Worm (Caenorhabditis elegans) whole organism, young adult: ENCODE results near the gene rme-4.
A peak's percentile ranks its signal among the peaks of the same experiment; 100 is the strongest.

Experiments
- B0261.1 ChIP-seq: sonication (generic microtip); optimal IDR thresholded peaks from 2 replicates; lab custom pipeline; 2016; ENCODE audit warnings: mild to moderate bottlenecking, missing genetic modification characterization, moderate library complexity, missing compliant biosample characterization
- F33H1.4 ChIP-seq: fragments of 200-800 bp; sonication (Bioruptor generic); IDR thresholded peaks from 2 replicates; pipeline ENCODE4 v1.3.6; 2022; ENCODE audit warnings: missing genetic modification reagents, missing genetic modification characterization, missing compliant biosample characterization
- F37B4.10 ChIP-seq: fragments of 200-800 bp; sonication (Bioruptor generic); IDR thresholded peaks from 2 replicates; pipeline ENCODE4 v1.3.6; 2022; ENCODE audit warnings: missing genetic modification characterization, missing compliant biosample characterization
- F57C9.4 ChIP-seq: sonication (generic microtip); optimal IDR thresholded peaks from 2 replicates; lab custom pipeline; 2017; ENCODE audit warnings: mild to moderate bottlenecking, missing genetic modification characterization, missing compliant biosample characterization
- K11D2.4 ChIP-seq: fragments of 200-800 bp; sonication (Bioruptor generic); IDR thresholded peaks from 2 replicates; pipeline ENCODE4 v1.3.6; 2022; ENCODE audit warnings: missing genetic modification reagents, missing genetic modification characterization, missing compliant biosample characterization
- K12H6.12 ChIP-seq: fragments of 200-800 bp; sonication (Bioruptor generic); optimal IDR thresholded peaks from 2 replicates; lab custom pipeline; 2018; ENCODE audit warnings: mild to moderate bottlenecking, missing genetic modification characterization, missing compliant biosample characterization
- T26A5.8 ChIP-seq: sonication (generic microtip); optimal IDR thresholded peaks from 2 replicates; lab custom pipeline; 2016; ENCODE audit warnings: missing genetic modification characterization, missing compliant biosample characterization
- Y79H2A.3 ChIP-seq: fragments of 200-800 bp; sonication (Bioruptor generic); conservative IDR thresholded peaks from 2 replicates; pipeline ENCODE4 v1.3.6; 2022; ENCODE audit warnings: missing genetic modification reagents, missing genetic modification characterization, missing compliant biosample characterization
- akir-1 ChIP-seq: fragments of 200-800 bp; sonication (Bioruptor generic); optimal IDR thresholded peaks from 2 replicates; lab custom pipeline; 2018; ENCODE audit warnings: mild to moderate bottlenecking, missing genetic modification characterization, moderate library complexity, missing compliant biosample characterization
- atf-7 ChIP-seq: sonication (generic microtip); optimal IDR thresholded peaks from 2 replicates; lab custom pipeline; 2017; ENCODE audit warnings: mild to moderate bottlenecking, missing genetic modification characterization, missing compliant biosample characterization
- athp-1 ChIP-seq: sonication (generic microtip); optimal IDR thresholded peaks from 2 replicates; lab custom pipeline; 2017; ENCODE audit warnings: mild to moderate bottlenecking, missing genetic modification characterization, missing compliant biosample characterization
- bed-2 ChIP-seq: fragments of 200-800 bp; sonication (Bioruptor generic); IDR thresholded peaks from 2 replicates; pipeline ENCODE4 v1.3.6; 2022; ENCODE audit warnings: missing genetic modification reagents, missing genetic modification characterization, missing compliant biosample characterization
- cebp-1 ChIP-seq, 2 experiments: fragments of 200-800 bp in 1 of 2; sonication (Bioruptor generic) in 1 of 2; sonication (generic microtip) in 1 of 2; IDR thresholded peaks in 1 of 2; optimal IDR thresholded peaks in 1 of 2; 2 replicates each; pipeline versions ENCODE4 v1.3.6 to Lab custom; 2017 to 2022; ENCODE audit warnings: missing compliant biosample characterization in 2 of 2, missing genetic modification characterization in 2 of 2, mild to moderate bottlenecking in 1 of 2, missing genetic modification reagents in 1 of 2, moderate library complexity in 1 of 2
- cebp-2 ChIP-seq: fragments of 200-800 bp; sonication (Bioruptor generic); IDR thresholded peaks from 2 replicates; pipeline ENCODE4 v1.3.6; 2022; ENCODE audit warnings: missing genetic modification characterization, missing compliant biosample characterization
- ceh-100 ChIP-seq: fragments of 200-800 bp; sonication (Bioruptor generic); IDR thresholded peaks from 2 replicates; pipeline ENCODE4 v1.3.6; 2022; ENCODE audit warnings: missing genetic modification reagents, missing genetic modification characterization, missing compliant biosample characterization
- ceh-40 ChIP-seq: fragments of 200-800 bp; sonication (Bioruptor generic); IDR thresholded peaks from 2 replicates; pipeline ENCODE4 v1.3.6; 2022; ENCODE audit warnings: missing genetic modification characterization, missing compliant biosample characterization
- ceh-79 ChIP-seq: sonication (generic microtip); optimal IDR thresholded peaks from 2 replicates; lab custom pipeline; 2017; ENCODE audit warnings: mild to moderate bottlenecking, missing genetic modification characterization, missing compliant biosample characterization
- dpff-1 ChIP-seq: sonication (generic microtip); optimal IDR thresholded peaks from 2 replicates; lab custom pipeline; 2017; ENCODE audit warnings: mild to moderate bottlenecking, missing genetic modification characterization, missing compliant biosample characterization
- egl-18 ChIP-seq: fragments of 200-800 bp; sonication (Bioruptor generic); IDR thresholded peaks from 2 replicates; pipeline ENCODE4 v1.3.6; 2022; ENCODE audit warnings: missing genetic modification reagents, missing genetic modification characterization, missing compliant biosample characterization
- egrh-3 ChIP-seq: fragments of 200-800 bp; sonication (Bioruptor generic); IDR thresholded peaks from 2 replicates; pipeline ENCODE4 v1.3.6; 2022; ENCODE audit warnings: missing genetic modification reagents, missing genetic modification characterization, missing compliant biosample characterization
- hlh-26 ChIP-seq: fragments of 200-800 bp; sonication (Bioruptor generic); conservative IDR thresholded peaks from 2 replicates; pipeline ENCODE4 v1.3.6; 2022; ENCODE audit warnings: missing genetic modification reagents, missing genetic modification characterization, missing compliant biosample characterization
- hmg-1.2 ChIP-seq: fragments of 200-800 bp; sonication (Bioruptor generic); IDR thresholded peaks from 2 replicates; pipeline ENCODE4 v1.3.6; 2022; ENCODE audit warnings: missing genetic modification reagents, missing genetic modification characterization, missing compliant biosample characterization
- hmg-20 ChIP-seq: fragments of 200-800 bp; sonication (Bioruptor generic); IDR thresholded peaks from 2 replicates; pipeline ENCODE4 v1.3.6; 2022; ENCODE audit warnings: missing genetic modification reagents, missing genetic modification characterization, missing compliant biosample characterization
- let-607 ChIP-seq, 2 experiments: fragments of 200-800 bp in 1 of 2; sonication (Bioruptor generic) in 1 of 2; sonication (generic microtip) in 1 of 2; optimal IDR thresholded peaks; 2 replicates each; lab custom pipeline; 2016 to 2018; ENCODE audit warnings: mild to moderate bottlenecking in 2 of 2, missing compliant biosample characterization in 2 of 2, missing genetic modification characterization in 2 of 2, moderate library complexity in 2 of 2, missing genotype in 1 of 2
- lir-1 ChIP-seq: fragments of 200-800 bp; sonication (Bioruptor generic); conservative IDR thresholded peaks from 2 replicates; pipeline ENCODE4 v1.3.6; 2022; ENCODE audit warnings: missing genetic modification reagents, missing genetic modification characterization, missing compliant biosample characterization
- lsy-27 ChIP-seq: sonication (generic microtip); optimal IDR thresholded peaks from 2 replicates; lab custom pipeline; 2017; ENCODE audit warnings: missing genetic modification characterization, mild to moderate bottlenecking, missing compliant biosample characterization, antibody characterized with exemption, missing genotype, borderline replicate concordance; ENCODE audit not compliant: insufficient read depth
- madf-3 ChIP-seq: fragments of 200-800 bp; sonication (Bioruptor generic); IDR thresholded peaks from 2 replicates; pipeline ENCODE4 v1.3.6; 2022; ENCODE audit warnings: missing genetic modification reagents, missing genetic modification characterization, missing compliant biosample characterization
- madf-6 ChIP-seq: fragments of 200-800 bp; sonication (Bioruptor generic); IDR thresholded peaks from 2 replicates; pipeline ENCODE4 v1.3.6; 2022; ENCODE audit warnings: missing genetic modification reagents, missing genetic modification characterization, missing compliant biosample characterization
- nfya-2 ChIP-seq: fragments of 200-800 bp; sonication (Bioruptor generic); IDR thresholded peaks from 2 replicates; pipeline ENCODE4 v1.3.6; 2022; ENCODE audit warnings: missing genetic modification reagents, missing genetic modification characterization, missing compliant biosample characterization
- nfyb-1 ChIP-seq: fragments of 200-800 bp; sonication (Bioruptor generic); IDR thresholded peaks from 2 replicates; pipeline ENCODE4 v1.3.6; 2022; ENCODE audit warnings: missing genetic modification reagents, missing genetic modification characterization, missing compliant biosample characterization
- nhr-80 ChIP-seq: sonication (generic microtip); optimal IDR thresholded peaks from 2 replicates; lab custom pipeline; 2016; ENCODE audit warnings: missing genetic modification characterization, missing compliant biosample characterization
- somi-1 ChIP-seq: fragments of 200-800 bp; sonication (Bioruptor generic); optimal IDR thresholded peaks from 2 replicates; lab custom pipeline; 2018; ENCODE audit warnings: mild to moderate bottlenecking, missing genetic modification characterization, missing compliant biosample characterization
- tbp1 ChIP-seq: fragments of 200-800 bp; sonication (Bioruptor generic); optimal IDR thresholded peaks from 2 replicates; lab custom pipeline; 2018; ENCODE audit warnings: mild to moderate bottlenecking, missing genetic modification characterization, missing compliant biosample characterization
- xnd-1 ChIP-seq: sonication (generic microtip); optimal IDR thresholded peaks from 2 replicates; lab custom pipeline; 2016; ENCODE audit warnings: missing genotype, missing genetic modification reagents, missing genetic modification characterization, missing compliant biosample characterization
- zfh-2 ChIP-seq: fragments of 200-800 bp; sonication (Bioruptor generic); conservative IDR thresholded peaks from 2 replicates; pipeline ENCODE4 v1.3.6; 2022; ENCODE audit warnings: missing genetic modification reagents, missing genetic modification characterization, missing compliant biosample characterization
- zim-3 ChIP-seq: sonication (generic microtip); optimal IDR thresholded peaks from 2 replicates; lab custom pipeline; 2017; ENCODE audit warnings: mild to moderate bottlenecking, missing genetic modification characterization, moderate library complexity, missing compliant biosample characterization
- ztf-22 ChIP-seq: fragments of 200-800 bp; sonication (Bioruptor generic); optimal IDR thresholded peaks from 2 replicates; lab custom pipeline; 2018; ENCODE audit warnings: mild to moderate bottlenecking, missing genetic modification characterization, moderate library complexity, missing compliant biosample characterization
- ztf-26 ChIP-seq: sonication (generic microtip); optimal IDR thresholded peaks from 2 replicates; lab custom pipeline; 2017; ENCODE audit warnings: missing genetic modification characterization, missing compliant biosample characterization
- ztf-6 ChIP-seq: fragments of 200-800 bp; sonication (Bioruptor generic); IDR thresholded peaks from 2 replicates; pipeline ENCODE4 v1.3.6; 2022; ENCODE audit warnings: missing genetic modification reagents, missing genetic modification characterization, missing compliant biosample characterization

Gene rme-4

ce11 chrX:10376989-10377388 lies 2.7 kb downstream of the rme-4 start:
- TF ChIP-seq athp-1 (tag; lab: Kevin White, UChicago) (no peak), madf-6 (GFP tag; lab: Robert Waterston, UW) (no peak), hmg-1.2 (GFP tag; lab: Robert Waterston, UW) (no peak), nhr-80 (tag; lab: Kevin White, UChicago) (no peak)

DNA sequence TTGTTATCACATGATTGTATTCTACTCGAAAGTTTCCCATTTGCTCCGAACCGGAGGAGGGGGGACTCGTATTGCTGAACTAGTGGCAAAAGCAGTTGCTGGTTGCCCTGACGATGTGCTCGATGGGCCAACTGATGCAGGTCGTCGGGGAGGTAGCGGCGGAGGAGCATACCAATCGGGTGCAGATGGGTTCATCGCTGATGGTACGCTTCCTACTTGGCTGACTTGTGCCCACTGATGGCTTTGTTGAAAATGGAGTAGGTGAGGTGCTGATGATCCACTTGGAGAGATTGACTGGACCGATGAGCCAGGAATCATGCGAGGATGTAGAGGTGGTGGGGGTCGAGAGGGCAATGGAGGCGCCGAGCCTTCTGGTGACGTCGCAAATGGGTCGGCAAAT lies 6.1 kb downstream of the rme-4 start:
- TF ChIP-seq madf-3 (GFP tag; lab: Robert Waterston, UW) (0 out of 2 replicates have a peak, but pooled peaks have one; percentile 58), nfya-2 (GFP tag; lab: Robert Waterston, UW) (no peak), zfh-2 (GFP tag; lab: Robert Waterston, UW) (peak; percentile 77)

- TF ChIP-seq Y79H2A.3 (GFP tag; lab: Robert Waterston, UW) = no peak
- no peak for TF ChIP-seq hlh-26
- TF ChIP-seq ztf-6 (GFP tag; lab: Robert Waterston, UW) = no peak
- no peak for TF ChIP-seq hmg-20 (GFP tag; lab: Robert Waterston, UW)
- TF ChIP-seq F57C9.4 = no peak
- no peak for TF ChIP-seq ztf-26 (tag; lab: Kevin White, UChicago)
- no peak for TF ChIP-seq ztf-22 (GFP tag; lab: Kevin White, UChicago)
- no peak for TF ChIP-seq ceh-100 (GFP tag; lab: Robert Waterston, UW)
- TF ChIP-seq tbp1 (GFP tag; lab: Kevin White, UChicago) = no peak
- no peak for TF ChIP-seq cebp-1 (GFP tag; IDR thresholded peaks at IDR 0.05; lab: Robert Waterston, UW)
- peak; percentile 27 for TF ChIP-seq cebp-1 (tag; optimal IDR thresholded peaks at IDR 0.05; lab: Kevin White, UChicago)
- TF ChIP-seq dpff-1 = no peak
- no peak for TF ChIP-seq bed-2 (GFP tag; lab: Robert Waterston, UW)
- no peak for TF ChIP-seq egl-18 (GFP tag; lab: Robert Waterston, UW)
- TF ChIP-seq ceh-79 (tag; lab: Kevin White, UChicago) = no peak
- TF ChIP-seq nhr-80 (tag; lab: Kevin White, UChicago) = no peak
- no peak for TF ChIP-seq akir-1
- TF ChIP-seq ceh-40 (GFP tag; lab: Robert Waterston, UW) = no peak
- no peak for TF ChIP-seq F37B4.10 (GFP tag; lab: Robert Waterston, UW)
- TF ChIP-seq nfyb-1 (GFP tag; lab: Robert Waterston, UW) = 0 out of 2 replicates have a peak, but pooled peaks have one; percentile 18
- TF ChIP-seq hmg-1.2 (GFP tag; lab: Robert Waterston, UW) = peak; percentile 78
- no peak for TF ChIP-seq somi-1
- no peak for TF ChIP-seq xnd-1 (tag; lab: Kevin White, UChicago)
- no peak for TF ChIP-seq egrh-3 (GFP tag; lab: Robert Waterston, UW)
- no peak for TF ChIP-seq T26A5.8 (tag; lab: Kevin White, UChicago)
- peak; percentile 5 for TF ChIP-seq K12H6.12
- TF ChIP-seq let-607 (tag; optimal IDR thresholded peaks at IDR 0.05; lab: Kevin White, UChicago) = no peak
- no peak for TF ChIP-seq cebp-2 (GFP tag; lab: Robert Waterston, UW)
- no peak for TF ChIP-seq B0261.1 (tag; lab: Kevin White, UChicago)
- no peak for TF ChIP-seq F33H1.4 (GFP tag; lab: Robert Waterston, UW)
- TF ChIP-seq lsy-27 = no peak
- TF ChIP-seq lir-1 (GFP tag; lab: Robert Waterston, UW) = no peak
- no peak for TF ChIP-seq madf-3 (GFP tag; lab: Robert Waterston, UW)
- TF ChIP-seq K11D2.4 (GFP tag; lab: Robert Waterston, UW) = no peak
- no peak for TF ChIP-seq atf-7 (tag; lab: Kevin White, UChicago)
- TF ChIP-seq zfh-2 (GFP tag; lab: Robert Waterston, UW) = peak; percentile 41; the same call in 1 of the 2 replicates
- TF ChIP-seq zim-3 (tag; lab: Kevin White, UChicago) = no peak
These were observed 7.1 kb downstream of the rme-4 start, which contains the start of gene Y49A10A.2 for ce11 chrX:10372556-10372955. Gene Y49A10A.2 (minus strand): TSS chrX:10372664.
